Fruit fly (Drosophila melanogaster): ENCODE results near the gene VhaSFD.

- TF ChIP-seq CG8478 (optimal IDR thresholded peaks at IDR 0.05) (no peak), CTCF (optimal IDR thresholded peaks at IDR 0.05) (no peak)
Observed at dm6 chr2L:16706882-16707775, 20.5 kb downstream of the VhaSFD start.
